Fruit fly (Drosophila melanogaster) whole organism, pupa: ENCODE measurements around the gene CG31807.
A peak's percentile ranks its signal among the peaks of the same experiment; 100 is the strongest.

ENCODE experiments used
- CG10348 ChIP-seq: fragments of 200-800 bp; sonication (Bioruptor generic); IDR thresholded peaks from 2 replicates; pipeline ENCODE4 v1.3.6; 2022; ENCODE audit warnings: missing biosample characterization, missing genetic modification characterization
- CG12605 ChIP-seq: fragments of 200-800 bp; sonication (Bioruptor generic); IDR thresholded peaks from 2 replicates; pipeline ENCODE4 v1.3.6; 2022; ENCODE audit warnings: missing biosample characterization, missing genetic modification characterization
- CG13204 ChIP-seq: fragments of 200-800 bp; sonication (Bioruptor generic); optimal IDR thresholded peaks from 2 replicates; lab custom pipeline; 2018; ENCODE audit warnings: missing biosample characterization, mild to moderate bottlenecking, missing genetic modification characterization, moderate library complexity
- CG14655 ChIP-seq: fragments of 200-800 bp; sonication (Bioruptor generic); optimal IDR thresholded peaks from 3 replicates; lab custom pipeline; 2017; ENCODE audit warnings: mild to moderate bottlenecking, missing biosample characterization, missing genetic modification reagents, missing genetic modification characterization
- CG15710 ChIP-seq: fragments of 200-800 bp; sonication (Bioruptor generic); optimal IDR thresholded peaks from 2 replicates; lab custom pipeline; 2018; ENCODE audit warnings: missing biosample characterization, mild to moderate bottlenecking, missing genetic modification characterization, moderate library complexity
- CG17806 ChIP-seq: fragments of 200-800 bp; sonication (Bioruptor generic); optimal IDR thresholded peaks from 2 replicates; lab custom pipeline; 2018; ENCODE audit warnings: missing biosample characterization, mild to moderate bottlenecking, missing genetic modification characterization, moderate library complexity
- CG32121 ChIP-seq: fragments of 200-800 bp; sonication (Bioruptor generic); IDR thresholded peaks from 2 replicates; pipeline ENCODE4 v1.3.6; 2022; ENCODE audit warnings: missing biosample characterization, missing genetic modification characterization
- CG34367 ChIP-seq: fragments of 200-800 bp; sonication (Bioruptor generic); optimal IDR thresholded peaks from 2 replicates; lab custom pipeline; 2018; ENCODE audit warnings: missing biosample characterization, mild to moderate bottlenecking, missing genetic modification characterization
- CG4496 ChIP-seq: fragments of 200-800 bp; sonication (Bioruptor generic); IDR thresholded peaks from 3 replicates; pipeline ENCODE4 v1.3.6; 2022; ENCODE audit warnings: missing biosample characterization, missing genetic modification characterization
- CG8159 ChIP-seq: fragments of 200-800 bp; sonication (Bioruptor generic); optimal IDR thresholded peaks from 3 replicates; lab custom pipeline; 2018; ENCODE audit warnings: missing biosample characterization, mild to moderate bottlenecking, missing genetic modification characterization, moderate library complexity
- CG8301 ChIP-seq: fragments of 200-800 bp; sonication (Bioruptor generic); optimal IDR thresholded peaks from 2 replicates; lab custom pipeline; 2018; ENCODE audit warnings: missing biosample characterization, mild to moderate bottlenecking, missing genetic modification characterization
- CG9948 ChIP-seq: fragments of 200-800 bp; sonication (Bioruptor generic); optimal IDR thresholded peaks from 2 replicates; lab custom pipeline; 2018; ENCODE audit warnings: missing biosample characterization, mild to moderate bottlenecking, missing genetic modification characterization, moderate library complexity
- D1 ChIP-seq: fragments of 200-800 bp; sonication (Bioruptor generic); optimal IDR thresholded peaks from 2 replicates; lab custom pipeline; 2018; ENCODE audit warnings: missing biosample characterization, mild to moderate bottlenecking, missing genetic modification characterization, moderate library complexity
- EcR ChIP-seq: fragments of 200-800 bp; sonication (Bioruptor generic); optimal IDR thresholded peaks from 3 replicates; lab custom pipeline; 2019; ENCODE audit warnings: missing biosample characterization, missing genetic modification characterization, mild to moderate bottlenecking, moderate library complexity, missing genetic modification reagents
- Ets98B ChIP-seq: fragments of 200-800 bp; sonication (Bioruptor generic); IDR thresholded peaks from 2 replicates; pipeline ENCODE4 v1.3.6; 2022; ENCODE audit warnings: missing biosample characterization, missing genetic modification characterization
- Pif1A ChIP-seq: fragments of 200-800 bp; sonication (Bioruptor generic); optimal IDR thresholded peaks from 3 replicates; lab custom pipeline; 2016; ENCODE audit warnings: missing biosample characterization, missing genetic modification characterization
- Pif1B ChIP-seq: fragments of 200-800 bp; sonication (Bioruptor generic); optimal IDR thresholded peaks from 3 replicates; lab custom pipeline; 2016; ENCODE audit warnings: missing biosample characterization, missing genetic modification characterization
- Snoo ChIP-seq: fragments of 200-800 bp; sonication (Bioruptor generic); optimal IDR thresholded peaks from 3 replicates; lab custom pipeline; 2017; ENCODE audit warnings: missing biosample characterization, mild to moderate bottlenecking, missing genetic modification characterization, inconsistent platforms
- fd96Ca ChIP-seq: fragments of 200-800 bp; sonication (Bioruptor generic); IDR thresholded peaks from 3 replicates; pipeline ENCODE4 v1.3.6; 2022; ENCODE audit warnings: missing biosample characterization, missing genetic modification characterization
- gl ChIP-seq: fragments of 200-800 bp; sonication (Bioruptor generic); optimal IDR thresholded peaks from 2 replicates; lab custom pipeline; 2018; ENCODE audit warnings: missing biosample characterization, mild to moderate bottlenecking, missing genetic modification characterization
- rn ChIP-seq: fragments of 200-800 bp; sonication (Bioruptor generic); IDR thresholded peaks from 2 replicates; pipeline ENCODE4 v1.3.6; 2022; ENCODE audit warnings: missing biosample characterization, missing genetic modification characterization

CG31807 gene

dm6 chr2L:16685612-16685912 is 1.8 kb upstream of the CG31807 start:
- TF ChIP-seq Pif1B (GFP tag; lab: Kevin White, UChicago) = no peak
- no peak for TF ChIP-seq CG12605
- TF ChIP-seq D1 (tag; lab: Kevin White, UChicago) = no peak
- no peak for TF ChIP-seq CG8159 (tag; lab: Kevin White, UChicago)
- no peak for TF ChIP-seq CG8301 (tag; lab: Kevin White, UChicago)
- TF ChIP-seq Pif1A (GFP tag; lab: Kevin White, UChicago) = no peak
- no peak for TF ChIP-seq Ets98B (GFP tag; lab: Robert Waterston, UW)
- no peak for TF ChIP-seq CG9948 (tag; lab: Kevin White, UChicago)
- TF ChIP-seq CG4496 (GFP tag; lab: Robert Waterston, UW) = no peak
- TF ChIP-seq rn (GFP tag; lab: Robert Waterston, UW) = no peak
- TF ChIP-seq gl (tag; lab: Kevin White, UChicago) = no peak
- TF ChIP-seq CG13204 (GFP tag; lab: Kevin White, UChicago) = no peak
- no peak for TF ChIP-seq Snoo (tag; lab: Kevin White, UChicago)

- TF ChIP-seq Pif1B (GFP tag; lab: Kevin White, UChicago) (peak; percentile 35), CG34367 (tag; lab: Kevin White, UChicago) (peak; percentile 76), CG15710 (tag; lab: Kevin White, UChicago) (peak; percentile 86), Snoo (tag; lab: Kevin White, UChicago) (peak; percentile 65), Ets98B (GFP tag; lab: Robert Waterston, UW) (peak; percentile 30; the same call in 1 of the 2 replicates), gl (tag; lab: Kevin White, UChicago) (no peak), CG9948 (tag; lab: Kevin White, UChicago) (peak; percentile 89), CG4496 (GFP tag; lab: Robert Waterston, UW) (peak; percentile 35; the same call in 1 of the 3 replicates), CG10348 (no peak), CG14655 (GFP tag; lab: Kevin White, UChicago) (peak; percentile 84), CG12605 (peak; percentile 6; the same call in 1 of the 2 replicates), rn (GFP tag; lab: Robert Waterston, UW) (no peak), EcR (GFP tag; lab: Kevin White, UChicago) (peak; percentile 93), CG17806 (peak; percentile 81), Pif1A (GFP tag; lab: Kevin White, UChicago) (no peak), CG13204 (GFP tag; lab: Kevin White, UChicago) (peak; percentile 61), fd96Ca (GFP tag; lab: Robert Waterston, UW) (peak; percentile 37; the same call in 1 of the 3 replicates), CG8159 (tag; lab: Kevin White, UChicago) (peak; percentile 83), CG8301 (tag; lab: Kevin White, UChicago) (peak; percentile 84), CG32121 (no peak; the same call in 1 of the 2 replicates), D1 (tag; lab: Kevin White, UChicago) (peak; percentile 79)
Measured at dm6 chr2L:16684908-16685611, 1.3 kb upstream of the CG31807 start.

DNA sequence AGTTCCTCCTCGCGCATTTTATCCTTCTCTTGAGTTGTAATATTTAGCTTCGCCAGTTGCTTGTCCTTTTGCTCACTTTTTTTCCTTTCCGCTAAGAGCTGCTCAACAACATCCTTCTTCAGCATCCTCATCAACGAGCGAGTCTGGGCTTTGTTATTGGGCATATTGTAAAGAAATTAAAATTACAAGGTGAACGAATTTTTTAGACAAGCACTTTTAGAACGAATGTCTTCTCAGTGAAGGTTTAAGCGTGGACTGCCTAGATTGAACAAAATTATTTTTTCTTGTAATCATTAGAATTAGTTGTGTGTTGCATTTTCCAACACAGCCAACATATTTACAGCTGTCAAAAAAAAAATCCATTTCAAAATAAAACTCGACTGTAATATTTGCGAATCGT is 1.6 kb downstream of the CG31807 start, which contains the start of gene CG33552:
CG33552 (plus strand) TSS at position 301 of the 400 bp plus-strand sequence.
- TF ChIP-seq CG32121 = no peak
- no peak for TF ChIP-seq gl (tag; lab: Kevin White, UChicago)
- TF ChIP-seq fd96Ca (GFP tag; lab: Robert Waterston, UW) = no peak
- TF ChIP-seq CG10348 = no peak
- TF ChIP-seq D1 (tag; lab: Kevin White, UChicago) = no peak
- TF ChIP-seq CG14655 (GFP tag; lab: Kevin White, UChicago) = no peak
- no peak for TF ChIP-seq CG17806
- no peak for TF ChIP-seq Pif1A (GFP tag; lab: Kevin White, UChicago)
- TF ChIP-seq CG9948 (tag; lab: Kevin White, UChicago) = no peak
- TF ChIP-seq CG8301 (tag; lab: Kevin White, UChicago) = no peak
- TF ChIP-seq CG4496 (GFP tag; lab: Robert Waterston, UW) = no peak
- no peak for TF ChIP-seq CG8159 (tag; lab: Kevin White, UChicago)
- TF ChIP-seq Ets98B (GFP tag; lab: Robert Waterston, UW) = no peak
- no peak for TF ChIP-seq rn (GFP tag; lab: Robert Waterston, UW)
- TF ChIP-seq CG12605 = no peak

- no peak for TF ChIP-seq CG32121
- TF ChIP-seq Ets98B (GFP tag; lab: Robert Waterston, UW) = no peak
- peak; percentile 14 for TF ChIP-seq CG8159 (tag; lab: Kevin White, UChicago)
- no peak for TF ChIP-seq CG15710 (tag; lab: Kevin White, UChicago)
- no peak for TF ChIP-seq CG8301 (tag; lab: Kevin White, UChicago)
- no peak for TF ChIP-seq CG34367 (tag; lab: Kevin White, UChicago)
- no peak for TF ChIP-seq rn (GFP tag; lab: Robert Waterston, UW)
- TF ChIP-seq CG17806 = no peak
- no peak for TF ChIP-seq CG10348
- TF ChIP-seq CG4496 (GFP tag; lab: Robert Waterston, UW) = 0 out of 3 replicates have a peak, but pooled peaks have one; percentile 41
- peak; percentile 22; the same call in 1 of the 2 replicates for TF ChIP-seq CG12605
- peak; percentile 1 for TF ChIP-seq D1 (tag; lab: Kevin White, UChicago)
- no peak for TF ChIP-seq Pif1B (GFP tag; lab: Kevin White, UChicago)
- peak; percentile 89 for TF ChIP-seq EcR (GFP tag; lab: Kevin White, UChicago)
- TF ChIP-seq gl (tag; lab: Kevin White, UChicago) = peak; percentile 26
Measured at dm6 chr2L:16679817-16680683, 3.8 kb downstream of the CG31807 start, which contains the start of the genes grp and squ. Gene grp (plus strand): TSS chr2L:16680054. Gene squ (plus strand): TSS chr2L:16680054.
